Fruit fly (Drosophila melanogaster) whole organism, embryonic: Measurements from ENCODE around the gene mop.

ENCODE experiments used
- Ada2b ChIP-seq: fragments of 200-800 bp; sonication (Bioruptor generic); IDR thresholded peaks from 2 replicates; pipeline ENCODE4 v1.3.6; 2022; ENCODE audit warnings: missing biosample characterization, missing genetic modification characterization
- C15 ChIP-seq: fragments of 200-800 bp; sonication (Bioruptor generic); IDR thresholded peaks from 3 replicates; pipeline ENCODE4 v1.3.6; 2022; ENCODE audit warnings: missing biosample characterization, missing genetic modification characterization
- CG1024 ChIP-seq: fragments of 200-800 bp; sonication (Bioruptor generic); IDR thresholded peaks from 2 replicates; pipeline ENCODE4 v1.3.6; 2022; ENCODE audit warnings: missing biosample characterization, missing genetic modification characterization
- CG10543 ChIP-seq: fragments of 200-800 bp; sonication (Bioruptor generic); optimal IDR thresholded peaks from 3 replicates; lab custom pipeline; 2017; ENCODE audit warnings: missing biosample characterization, mild to moderate bottlenecking, missing genetic modification characterization, moderate library complexity
- CG11247 ChIP-seq: fragments of 200-800 bp; sonication (Bioruptor generic); IDR thresholded peaks from 2 replicates; pipeline ENCODE4 v1.3.6; 2022; ENCODE audit warnings: missing biosample characterization, missing genetic modification characterization
- CG11504 ChIP-seq: fragments of 200-800 bp; sonication (Bioruptor generic); optimal IDR thresholded peaks from 3 replicates; lab custom pipeline; 2019; ENCODE audit warnings: missing biosample characterization, mild to moderate bottlenecking, missing genetic modification characterization, moderate library complexity
- CG12236 ChIP-seq: fragments of 200-800 bp; sonication (Bioruptor generic); optimal IDR thresholded peaks from 2 replicates; lab custom pipeline; 2016; ENCODE audit warnings: missing biosample characterization, missing genetic modification characterization
- CG12391 ChIP-seq: fragments of 200-800 bp; sonication (Bioruptor generic); optimal IDR thresholded peaks from 3 replicates; lab custom pipeline; 2018; ENCODE audit warnings: missing biosample characterization, mild to moderate bottlenecking, missing genetic modification characterization, moderate library complexity
- CG14050 ChIP-seq: fragments of 200-800 bp; sonication (Bioruptor generic); IDR thresholded peaks from 3 replicates; pipeline ENCODE4 v1.3.6; 2022; ENCODE audit warnings: missing biosample characterization, missing genetic modification characterization
- CG14860 ChIP-seq: fragments of 200-800 bp; sonication (Bioruptor generic); IDR thresholded peaks from 3 replicates; pipeline ENCODE4 v1.3.6; 2022; ENCODE audit warnings: missing biosample characterization, missing genetic modification characterization; ENCODE audit not compliant: partially characterized antibody
- CG15073 ChIP-seq: fragments of 200-800 bp; sonication (Bioruptor generic); optimal IDR thresholded peaks from 2 replicates; lab custom pipeline; 2016; ENCODE audit warnings: missing biosample characterization, missing genetic modification characterization
- CG15479 ChIP-seq: fragments of 200-800 bp; sonication (Bioruptor generic); optimal IDR thresholded peaks from 3 replicates; lab custom pipeline; 2019; ENCODE audit warnings: missing biosample characterization, mild to moderate bottlenecking, missing genetic modification characterization, moderate library complexity
- CG16815 ChIP-seq: fragments of 200-800 bp; sonication (Bioruptor generic); optimal IDR thresholded peaks from 3 replicates; lab custom pipeline; 2017; ENCODE audit warnings: missing biosample characterization, mild to moderate bottlenecking, missing genetic modification characterization
- CG17328 ChIP-seq: fragments of 200-800 bp; sonication (Bioruptor generic); IDR thresholded peaks from 2 replicates; pipeline ENCODE4 v1.3.6; 2022; ENCODE audit warnings: missing biosample characterization, missing genetic modification characterization
- CG2678 ChIP-seq: fragments of 200-800 bp; sonication (Bioruptor generic); optimal IDR thresholded peaks from 3 replicates; lab custom pipeline; 2019; ENCODE audit warnings: missing biosample characterization, mild to moderate bottlenecking, missing genetic modification characterization, moderate library complexity
- CG2712 ChIP-seq: fragments of 200-800 bp; optimal IDR thresholded peaks from 3 replicates; lab custom pipeline; 2019; ENCODE audit warnings: missing biosample characterization, mild to moderate bottlenecking, missing genetic modification characterization, moderate library complexity
- CG34224 ChIP-seq: fragments of 200-800 bp; sonication (Bioruptor generic); IDR thresholded peaks from 3 replicates; pipeline ENCODE4 v1.3.6; 2022; ENCODE audit warnings: missing biosample characterization, missing genetic modification characterization; ENCODE audit not compliant: partially characterized antibody
- CG4282 ChIP-seq: fragments of 200-800 bp; sonication (Bioruptor generic); optimal IDR thresholded peaks from 2 replicates; lab custom pipeline; 2016; ENCODE audit warnings: missing biosample characterization, missing genetic modification characterization
- CG4404 ChIP-seq: fragments of 200-800 bp; sonication (Bioruptor generic); IDR thresholded peaks from 2 replicates; pipeline ENCODE4 v1.3.6; 2022; ENCODE audit warnings: missing biosample characterization, missing genetic modification characterization
- CG5180 ChIP-seq: fragments of 200-800 bp; sonication (Bioruptor generic); optimal IDR thresholded peaks from 3 replicates; lab custom pipeline; 2017; ENCODE audit warnings: missing biosample characterization, missing genetic modification characterization, mild to moderate bottlenecking, moderate library complexity, missing genetic modification reagents
- CG6765 ChIP-seq: fragments of 200-800 bp; sonication (Bioruptor generic); optimal IDR thresholded peaks from 3 replicates; lab custom pipeline; 2017; ENCODE audit warnings: missing biosample characterization, mild to moderate bottlenecking, missing genetic modification characterization
- CG6813 ChIP-seq: fragments of 200-800 bp; sonication (Bioruptor generic); optimal IDR thresholded peaks from 2 replicates; lab custom pipeline; 2017; ENCODE audit warnings: missing biosample characterization, missing genetic modification characterization, mild to moderate bottlenecking, moderate library complexity, missing genetic modification reagents
- CG8924 ChIP-seq: fragments of 200-800 bp; optimal IDR thresholded peaks from 3 replicates; lab custom pipeline; 2019; ENCODE audit warnings: missing biosample characterization, mild to moderate bottlenecking, missing genetic modification characterization, moderate library complexity
- CG9727 ChIP-seq: fragments of 200-800 bp; sonication (Bioruptor generic); optimal IDR thresholded peaks from 3 replicates; lab custom pipeline; 2017; ENCODE audit warnings: missing biosample characterization, mild to moderate bottlenecking, missing genetic modification characterization
- CG9797 ChIP-seq: fragments of 200-800 bp; sonication (Bioruptor generic); optimal IDR thresholded peaks from 3 replicates; lab custom pipeline; 2018; ENCODE audit warnings: missing biosample characterization, mild to moderate bottlenecking, missing genetic modification characterization
- CkIIα-i1 ChIP-seq: fragments of 200-800 bp; sonication (Bioruptor generic); IDR thresholded peaks from 2 replicates; pipeline ENCODE4 v1.3.6; 2022; ENCODE audit warnings: missing biosample characterization, missing genetic modification characterization
- Dad ChIP-seq: fragments of 200-800 bp; sonication (Bioruptor generic); optimal IDR thresholded peaks from 3 replicates; lab custom pipeline; 2016; ENCODE audit warnings: missing biosample characterization, missing genetic modification characterization
- HLHmδ ChIP-seq: fragments of 200-800 bp; sonication (Bioruptor generic); optimal IDR thresholded peaks from 2 replicates; lab custom pipeline; 2018; ENCODE audit warnings: missing biosample characterization, mild to moderate bottlenecking, missing genetic modification characterization, moderate library complexity
- Hey ChIP-seq: fragments of 200-800 bp; sonication (Bioruptor generic); optimal IDR thresholded peaks from 3 replicates; lab custom pipeline; 2018; ENCODE audit warnings: missing biosample characterization, mild to moderate bottlenecking, missing genetic modification characterization
- Hsf ChIP-seq: fragments of 200-800 bp; sonication (Bioruptor generic); optimal IDR thresholded peaks from 3 replicates; lab custom pipeline; 2016; ENCODE audit warnings: missing biosample characterization, missing genetic modification characterization
- Pdp1 ChIP-seq, 2 experiments: fragments of 200-800 bp; sonication (Bioruptor generic); optimal IDR thresholded peaks; 3 replicates each; lab custom pipeline; 2016; ENCODE audit warnings: missing biosample characterization in 2 of 2, missing genetic modification characterization in 2 of 2, mild to moderate bottlenecking in 1 of 2, moderate library complexity in 1 of 2
- Side ChIP-seq: fragments of 200-800 bp; sonication (Bioruptor generic); optimal IDR thresholded peaks from 2 replicates; lab custom pipeline; 2016; ENCODE audit warnings: missing biosample characterization, missing genetic modification characterization
- Spps ChIP-seq: fragments of 200-800 bp; sonication (Bioruptor generic); optimal IDR thresholded peaks from 2 replicates; lab custom pipeline; 2018; ENCODE audit warnings: missing biosample characterization, mild to moderate bottlenecking, missing genetic modification characterization
- Usf ChIP-seq: fragments of 200-800 bp; sonication (Bioruptor generic); optimal IDR thresholded peaks from 2 replicates; lab custom pipeline; 2017; ENCODE audit warnings: missing genotype, missing biosample characterization, missing genetic modification characterization
- ase ChIP-seq: fragments of 200-800 bp; sonication (Bioruptor generic); IDR thresholded peaks from 3 replicates; pipeline ENCODE4 v1.3.6; 2022; ENCODE audit warnings: missing biosample characterization, missing genetic modification characterization
- cad ChIP-seq: fragments of >200 bp; optimal IDR thresholded peaks from 2 replicates; lab custom pipeline; 2017; ENCODE audit warnings: missing biosample characterization, missing genetic modification characterization
- da ChIP-seq: fragments of 200-800 bp; sonication (Bioruptor generic); optimal IDR thresholded peaks from 2 replicates; lab custom pipeline; 2016; ENCODE audit warnings: missing biosample characterization, missing genetic modification characterization
- gfzf ChIP-seq: fragments of 200-800 bp; sonication (Bioruptor generic); optimal IDR thresholded peaks from 2 replicates; lab custom pipeline; 2016; ENCODE audit warnings: missing biosample characterization, mild to moderate bottlenecking, missing genetic modification characterization, moderate library complexity
- gt ChIP-seq: fragments of 200-800 bp; sonication (Bioruptor generic); IDR thresholded peaks from 2 replicates; pipeline ENCODE4 v1.3.6; 2022; ENCODE audit warnings: missing biosample characterization, missing genetic modification characterization
- jing ChIP-seq: fragments of 200-800 bp; sonication (Bioruptor generic); optimal IDR thresholded peaks from 2 replicates; lab custom pipeline; 2018; ENCODE audit warnings: missing biosample characterization, mild to moderate bottlenecking, missing genetic modification characterization
- lilli ChIP-seq: fragments of 200-800 bp; sonication (Bioruptor generic); optimal IDR thresholded peaks from 3 replicates; lab custom pipeline; 2016; ENCODE audit warnings: missing biosample characterization, missing genetic modification characterization
- nmo ChIP-seq: fragments of 200-800 bp; sonication (Bioruptor generic); optimal IDR thresholded peaks from 2 replicates; lab custom pipeline; 2018; ENCODE audit warnings: missing biosample characterization, mild to moderate bottlenecking, missing genetic modification characterization, moderate library complexity
- pnt ChIP-seq: fragments of 200-800 bp; sonication (Bioruptor generic); optimal IDR thresholded peaks from 3 replicates; lab custom pipeline; 2016; ENCODE audit warnings: missing biosample characterization, missing genetic modification characterization
- ro ChIP-seq: fragments of 200-800 bp; sonication (Bioruptor generic); IDR thresholded peaks from 2 replicates; pipeline ENCODE4 v1.3.6; 2022; ENCODE audit warnings: missing biosample characterization, missing genetic modification characterization
- sens-2 ChIP-seq: fragments of 200-800 bp; sonication (Bioruptor generic); IDR thresholded peaks from 2 replicates; pipeline ENCODE4 v1.3.6; 2022; ENCODE audit warnings: missing biosample characterization, missing genetic modification characterization
- slp2 ChIP-seq: fragments of 200-800 bp; sonication (Bioruptor generic); optimal IDR thresholded peaks from 2 replicates; lab custom pipeline; 2016; ENCODE audit warnings: missing biosample characterization, missing genetic modification characterization
- zen ChIP-seq: fragments of 200-800 bp; sonication (Bioruptor generic); optimal IDR thresholded peaks from 3 replicates; lab custom pipeline; 2018; ENCODE audit warnings: missing biosample characterization, mild to moderate bottlenecking, missing genetic modification characterization, moderate library complexity
- zfh1 ChIP-seq: fragments of 200-800 bp; sonication (Bioruptor generic); IDR thresholded peaks from 3 replicates; pipeline ENCODE4 v1.3.6; 2022; ENCODE audit warnings: missing biosample characterization, missing genetic modification characterization

mop gene

DNA sequence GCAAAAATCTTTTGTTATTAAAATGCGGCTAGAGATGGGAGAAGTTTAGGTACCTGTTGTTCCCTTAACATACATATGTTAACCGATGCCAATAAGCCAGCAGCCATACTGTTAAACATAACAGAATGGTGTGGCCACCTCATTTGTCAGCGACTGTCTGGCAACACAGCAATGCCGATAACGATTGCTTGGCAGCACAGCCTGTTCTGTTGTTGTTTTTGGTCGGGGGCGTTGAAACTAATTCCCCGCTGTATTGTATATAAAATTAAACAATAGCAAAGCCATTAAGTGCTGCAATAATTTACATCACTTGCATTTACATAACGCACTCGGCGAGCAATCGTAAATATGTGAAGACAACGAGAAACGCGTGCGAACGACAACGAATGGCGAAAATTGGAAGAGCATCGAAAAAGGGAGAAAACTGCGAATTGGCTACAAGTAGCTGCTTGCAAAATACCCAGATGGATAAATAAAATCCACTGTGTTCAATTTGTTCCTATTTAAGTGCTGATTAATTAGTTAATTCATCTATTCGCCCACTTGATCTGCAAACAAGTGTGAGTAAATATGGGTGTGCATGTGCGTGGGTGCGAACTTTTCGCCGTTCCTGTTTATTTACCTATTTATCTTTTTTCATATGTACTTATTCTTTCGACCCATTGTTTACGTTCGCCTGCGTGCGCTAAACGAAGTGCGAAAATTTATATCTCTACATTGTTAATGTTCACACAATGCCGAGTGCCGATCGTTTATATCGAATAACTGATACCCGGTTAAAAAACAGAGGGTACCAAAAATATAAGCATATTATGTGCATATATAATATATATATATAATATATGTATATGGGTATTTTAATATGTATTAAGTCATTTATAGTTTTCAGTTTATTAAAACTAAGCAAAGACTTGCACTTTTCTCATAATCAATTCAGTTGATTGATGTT lies 13.8 kb downstream of the mop start, which contains the start of the genes Tsen34 and Mgat4a (continued):
- TF ChIP-seq sens-2 (GFP tag; lab: Robert Waterston, UW) (no peak), C15 (GFP tag; lab: Robert Waterston, UW) (0 out of 3 replicates have a peak, but pooled peaks have one; percentile 31), zfh1 (GFP tag; lab: Robert Waterston, UW) (no peak; the same call in 2 of the 3 replicates), zen (tag; lab: Kevin White, UChicago) (peak; percentile 37), CG4404 (no peak), nmo (no peak), Hey (tag; lab: Kevin White, UChicago) (no peak), HLHmδ (GFP tag; lab: Kevin White, UChicago) (peak; percentile 34), cad (no peak), CG9797 (GFP tag; lab: Kevin White, UChicago) (peak; percentile 50), lilli (GFP tag; lab: Kevin White, UChicago) (peak; percentile 33), CG14860 (GFP tag; lab: Robert Waterston, UW) (peak; percentile 31; the same call in 1 of the 3 replicates), CG16815 (no peak), Side (GFP tag; lab: Kevin White, UChicago) (peak; percentile 41), CG1024 (no peak; the same call in 1 of the 2 replicates), da (GFP tag; lab: Kevin White, UChicago) (no peak), CG5180 (GFP tag; lab: Kevin White, UChicago) (no peak), CG12236 (GFP tag; lab: Kevin White, UChicago) (no peak), Usf (GFP tag; lab: Kevin White, UChicago) (no peak), pnt (GFP tag; lab: Kevin White, UChicago) (no peak), ase (GFP tag; lab: Robert Waterston, UW) (no peak), gt (GFP tag; lab: Robert Waterston, UW) (no peak), CG15073 (GFP tag; lab: Kevin White, UChicago) (no peak), gfzf (GFP tag; lab: Kevin White, UChicago) (peak; percentile 34), CG10543 (GFP tag; lab: Kevin White, UChicago) (peak; percentile 91), Ada2b (GFP tag; lab: Robert Waterston, UW) (no peak; the same call in 1 of the 2 replicates), CG2712 (tag; lab: Kevin White, UChicago) (peak; percentile 10), CG6813 (GFP tag; lab: Kevin White, UChicago) (peak; percentile 35), CG8924 (tag; lab: Kevin White, UChicago) (peak; percentile 68), slp2 (GFP tag; lab: Kevin White, UChicago) (no peak), Hsf (peak; percentile 24), CG11504 (tag; lab: Kevin White, UChicago) (no peak), jing (GFP tag; lab: Kevin White, UChicago) (no peak), CG4282 (GFP tag; lab: Kevin White, UChicago) (no peak), ro (GFP tag; lab: Robert Waterston, UW) (no peak), CG9727 (GFP tag; lab: Kevin White, UChicago) (peak; percentile 50), CG11247 (GFP tag; lab: Robert Waterston, UW) (peak; percentile 74), CG6765 (peak; percentile 56), CkIIα-i1 (GFP tag; lab: Robert Waterston, UW) (no peak), CG34224 (GFP tag; lab: Robert Waterston, UW) (peak; percentile 46; the same call in 1 of the 3 replicates), CG12391 (tag; lab: Kevin White, UChicago) (no peak), CG17328 (GFP tag; lab: Robert Waterston, UW) (no peak), Spps (no peak), CG14050 (GFP tag; lab: Robert Waterston, UW) (no peak), CG15479 (GFP tag; lab: Kevin White, UChicago) (peak; percentile 43), Dad (GFP tag; lab: Kevin White, UChicago) (peak; percentile 46), CG2678 (tag; lab: Kevin White, UChicago) (no peak), Pdp1 (GFP tag; optimal IDR thresholded peaks at IDR 0.05; lab: Kevin White, UChicago) (peak; percentile 9 to 65)
